Fruit fly (Drosophila melanogaster) ovary, adult (tissue): ENCODE measurements around the gene CG5024.

ENCODE experiments used
- CG17801 ChIP-seq: fragments of 200-800 bp; optimal IDR thresholded peaks from 2 replicates; lab custom pipeline; 2019; ENCODE audit warnings: missing biosample characterization, mild to moderate bottlenecking, missing genetic modification characterization, moderate library complexity; ENCODE audit not compliant: partially characterized antibody

Gene CG5024

dm6 chr3R:25829598-25829997 lies 18.7 kb downstream of the CG5024 start, which contains the start of gene Mst57Dc:
Gene Mst57Dc (minus strand): TSS chr3R:25829698.
- TF ChIP-seq CG17801 (GFP tag; lab: Kevin White, UChicago), result no peak

- no peak for TF ChIP-seq CG17801 (GFP tag; lab: Kevin White, UChicago)
Measured at dm6 chr3R:25830128-25830527, 19.2 kb downstream of the CG5024 start, which contains the start of gene Sfp96F. Gene Sfp96F (minus strand): TSS chr3R:25830228.

- TF ChIP-seq CG17801 (GFP tag; lab: Kevin White, UChicago), result no peak
Measured at dm6 chr3R:25830814-25831213, 19.9 kb downstream of the CG5024 start, which contains the start of gene Mst57Db. Gene Mst57Db (minus strand): TSS chr3R:25830914.

- no peak for TF ChIP-seq CG17801 (GFP tag; lab: Kevin White, UChicago)
Measured at dm6 chr3R:25831799-25832280, 20.9 kb downstream of the CG5024 start, which contains the start of the genes Mst57Da and alpha4GT2. Gene Mst57Da (minus strand): TSS chr3R:25831899. Gene alpha4GT2 (plus strand): TSS chr3R:25832230.

dm6 chr3R:25851224-25851682 lies 40.4 kb downstream of the CG5024 start, which contains the start of the genes CG14545 and CG5886:
Gene CG14545 (minus strand): TSS chr3R:25851291.
Gene CG5886 (plus strand): TSS chr3R:25851632.
- TF ChIP-seq CG17801 (GFP tag; lab: Kevin White, UChicago), result no peak

DNA sequence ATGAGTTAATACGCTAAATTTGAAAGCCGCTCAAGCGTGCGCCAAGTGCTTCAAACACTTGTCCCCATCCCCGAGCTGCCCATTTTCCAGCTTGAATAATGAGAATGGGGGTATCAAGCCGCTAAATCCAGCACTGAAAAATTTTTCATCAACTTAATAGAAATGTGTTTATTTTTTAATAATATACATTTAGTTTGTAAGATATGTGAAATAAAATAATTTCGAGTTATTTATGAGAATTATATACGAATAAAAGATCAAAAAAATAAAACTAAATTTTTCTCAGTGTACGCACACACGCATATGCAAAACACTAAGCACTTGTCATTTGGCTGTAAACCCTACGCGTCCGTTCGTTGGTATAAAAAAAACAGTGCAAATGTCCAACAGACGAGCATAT lies 43.9 kb downstream of the CG5024 start:
- no peak for TF ChIP-seq CG17801 (GFP tag; lab: Kevin White, UChicago)

DNA sequence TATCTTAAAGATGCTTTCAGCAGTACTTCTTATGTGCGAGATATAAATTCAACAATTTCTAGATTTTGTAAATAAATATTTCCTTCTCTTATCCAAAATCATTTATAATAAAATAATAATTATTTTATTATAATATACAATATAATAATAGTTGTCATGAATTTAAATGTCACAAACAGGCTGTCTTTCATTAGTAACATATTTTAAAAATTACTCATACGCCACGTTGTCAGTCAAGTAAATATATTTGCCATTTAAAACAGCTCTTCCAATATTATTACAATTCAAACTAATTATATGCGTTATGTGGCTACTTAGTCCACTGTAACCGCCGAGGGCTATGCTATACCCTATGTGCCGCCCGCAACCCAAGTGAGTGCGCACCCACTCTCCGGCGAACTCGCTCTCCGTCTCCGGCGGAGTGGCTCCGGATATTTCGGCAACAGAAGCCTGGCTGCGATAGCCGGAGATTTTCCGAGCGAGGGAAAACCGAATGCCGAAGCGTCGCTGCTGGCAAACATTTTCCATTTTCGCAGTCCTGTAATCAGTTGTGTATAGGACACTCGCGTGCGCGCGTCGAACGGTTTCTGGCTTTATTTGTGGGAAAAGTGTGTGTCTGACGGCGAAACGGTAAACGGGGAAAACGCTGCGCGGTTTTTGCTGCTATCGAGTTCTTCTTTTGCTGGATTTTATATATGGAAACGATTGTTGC lies 44.9 kb downstream of the CG5024 start, which contains the start of gene CG5890:
TSS of gene CG5890 (plus strand) at position 561 of the 712 bp plus-strand sequence.
- no peak for TF ChIP-seq CG17801 (GFP tag; lab: Kevin White, UChicago)
